Worm (Caenorhabditis elegans) whole organism, late embryonic: ENCODE measurements around the gene F20A1.2.

Source experiments
- ama-1 ChIP-seq: fragments of 150-350 bp; optimal IDR thresholded peaks from 2 replicates; lab custom pipeline; 2014
- ceh-22 ChIP-seq: sonication (generic microtip); optimal IDR thresholded peaks from 2 replicates; lab custom pipeline; 2017; ENCODE audit warnings: missing biosample characterization, missing genetic modification characterization
- ets-4 ChIP-seq: sonication (generic microtip); optimal IDR thresholded peaks from 2 replicates; lab custom pipeline; 2016; ENCODE audit warnings: missing genetic modification characterization, missing compliant biosample characterization
- lin-11 ChIP-seq: fragments of 200-800 bp; sonication (Bioruptor generic); optimal IDR thresholded peaks from 2 replicates; lab custom pipeline; 2018; ENCODE audit warnings: mild to moderate bottlenecking, missing genetic modification characterization, missing compliant biosample characterization
- pax-1 ChIP-seq: fragments of 150-350 bp; optimal IDR thresholded peaks from 2 replicates; lab custom pipeline; 2014; ENCODE audit warnings: missing biosample characterization, missing genetic modification characterization
- pha-2 ChIP-seq: sonication (generic microtip); optimal IDR thresholded peaks from 2 replicates; lab custom pipeline; 2017; ENCODE audit warnings: mild to moderate bottlenecking, missing genetic modification characterization, missing compliant biosample characterization
- pros-1 ChIP-seq: fragments of 150-350 bp; optimal IDR thresholded peaks from 2 replicates; lab custom pipeline; 2014; ENCODE audit warnings: missing biosample characterization, missing genetic modification reagents, missing genetic modification characterization
- syd-9 ChIP-seq: sonication (generic microtip); optimal IDR thresholded peaks from 2 replicates; lab custom pipeline; 2016; ENCODE audit warnings: mild to moderate bottlenecking, missing genetic modification characterization, moderate library complexity, missing compliant biosample characterization
- tbx-2 ChIP-seq: sonication (generic microtip); optimal IDR thresholded peaks from 2 replicates; lab custom pipeline; 2016; ENCODE audit warnings: missing genetic modification characterization, missing compliant biosample characterization
- ztf-16 ChIP-seq: sonication (generic microtip); optimal IDR thresholded peaks from 2 replicates; lab custom pipeline; 2017; ENCODE audit warnings: missing genetic modification characterization, missing compliant biosample characterization

DNA sequence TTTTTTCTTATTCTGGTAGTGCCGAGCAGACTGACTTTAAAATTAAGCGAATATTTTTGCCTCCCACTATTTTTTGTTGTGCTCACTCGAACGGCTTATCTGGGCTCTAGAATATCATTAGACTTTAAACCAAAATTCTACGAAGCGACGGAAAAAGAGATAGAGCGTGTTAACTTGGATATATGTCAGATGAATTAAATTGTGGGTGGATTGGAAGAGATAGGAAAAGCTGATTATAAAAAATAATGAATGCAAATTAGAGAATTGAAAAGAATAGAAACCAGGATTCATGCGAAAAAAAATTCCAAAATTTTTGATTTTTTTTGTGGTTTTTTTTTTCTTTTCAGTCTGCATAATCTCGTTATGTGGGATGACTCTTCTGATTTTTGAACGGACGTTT, 24.3 kb upstream of the F20A1.2 start, which contains the start of gene F20A1.4:
- no peak for TF ChIP-seq ets-4 (tag; lab: Kevin White, UChicago)
- TF ChIP-seq tbx-2 (tag; lab: Kevin White, UChicago): no peak
- no peak for TF ChIP-seq ama-1
- no peak for TF ChIP-seq syd-9 (tag; lab: Kevin White, UChicago)
- TF ChIP-seq lin-11 (tag; lab: Kevin White, UChicago): no peak
- no peak for TF ChIP-seq ztf-16 (tag; lab: Kevin White, UChicago)
- TF ChIP-seq pax-1 (tag; lab: Kevin White, UChicago): no peak
- no peak for TF ChIP-seq pha-2 (tag; lab: Kevin White, UChicago)
- TF ChIP-seq ceh-22 (tag; lab: Kevin White, UChicago): no peak
- TF ChIP-seq pros-1 (tag; lab: Kevin White, UChicago): no peak
